Worm (Caenorhabditis elegans) whole organism, L4 larva: Measurements from ENCODE around the gene sco-1.

ENCODE experiments used
- mep-1 ChIP-seq: fragments of 150-350 bp; sonication (generic microtip); optimal IDR thresholded peaks from 3 replicates; lab custom pipeline; 2014; ENCODE audit warnings: missing biosample characterization, missing genetic modification characterization
- skn-1 ChIP-seq: fragments of 150-350 bp; optimal IDR thresholded peaks from 2 replicates; lab custom pipeline; 2014; ENCODE audit warnings: missing biosample characterization, missing genetic modification characterization
- zag-1 ChIP-seq: fragments of 150-350 bp; optimal IDR thresholded peaks from 2 replicates; lab custom pipeline; 2014; ENCODE audit warnings: missing biosample characterization, missing genetic modification characterization
- ztf-11 ChIP-seq: fragments of 150-350 bp; optimal IDR thresholded peaks from 2 replicates; lab custom pipeline; 2014; ENCODE audit warnings: missing biosample characterization, missing genetic modification characterization

- TF ChIP-seq mep-1 (tag; lab: Kevin White, UChicago) (no peak), skn-1 (tag; lab: Kevin White, UChicago) (no peak), ztf-11 (tag; lab: Kevin White, UChicago) (no peak), zag-1 (tag; lab: Kevin White, UChicago) (no peak)
Observed at ce11 chrII:4339882-4340281, 40.4 kb downstream of the sco-1 start, which contains the start of gene athp-2.
